Fruit fly (Drosophila melanogaster): ENCODE results near the gene RecQ4.

Gene RecQ4

dm6 chr3L:8153206-8153996, 22.4 kb downstream of the RecQ4 start (continued):
- peak; percentile 56 for TF ChIP-seq CG15269 (tag; optimal IDR thresholded peaks at IDR 0.05)
- no peak for TF ChIP-seq CG10543 (GFP tag; optimal IDR thresholded peaks at IDR 0.05)
- peak; percentile 47 for TF ChIP-seq lab (GFP tag; optimal IDR thresholded peaks at IDR 0.05)
- TF ChIP-seq grn (GFP tag; optimal IDR thresholded peaks at IDR 0.05): peak; percentile 34
- peak; percentile 69 for TF ChIP-seq phol (tag; optimal IDR thresholded peaks at IDR 0.05)
- TF ChIP-seq CG18764 (GFP tag; optimal IDR thresholded peaks at IDR 0.05): peak; percentile 35
- no peak for TF ChIP-seq Nf-YC (tag; optimal IDR thresholded peaks at IDR 0.05)
- TF ChIP-seq shn (GFP tag; optimal IDR thresholded peaks at IDR 0.05): no peak
- TF ChIP-seq CG1024 (GFP tag; IDR thresholded peaks at IDR 0.05): peak; percentile 51; the same call in 1 of the 2 replicates
- peak; percentile 41 for TF ChIP-seq CG18262 (tag; optimal IDR thresholded peaks at IDR 0.05)
- peak; percentile 43 for TF ChIP-seq CG9437 (GFP tag; optimal IDR thresholded peaks at IDR 0.05)
- peak; percentile 36 for TF ChIP-seq btn (GFP tag; optimal IDR thresholded peaks at IDR 0.05)
- peak; percentile 67 for TF ChIP-seq CG10366 (GFP tag; IDR thresholded peaks at IDR 0.05)
- TF ChIP-seq vvl (GFP tag; IDR thresholded peaks at IDR 0.05): peak; percentile 75
- peak; percentile 60 for TF ChIP-seq CoRest (tag; optimal IDR thresholded peaks at IDR 0.05)
- TF ChIP-seq PHDP (tag; optimal IDR thresholded peaks at IDR 0.05): peak; percentile 49
- TF ChIP-seq CG13775 (GFP tag; optimal IDR thresholded peaks at IDR 0.05): peak; percentile 2
- TF ChIP-seq sima (GFP tag; optimal IDR thresholded peaks at IDR 0.05): no peak
- TF ChIP-seq CG11504 (tag; optimal IDR thresholded peaks at IDR 0.05): peak; percentile 80
- no peak for TF ChIP-seq Ravus (GFP tag; IDR thresholded peaks at IDR 0.05)
- no peak for TF ChIP-seq Doc2 (GFP tag; IDR thresholded peaks at IDR 0.05)
- no peak for TF ChIP-seq CG9797 (GFP tag; optimal IDR thresholded peaks at IDR 0.05)
- peak; percentile 56 for TF ChIP-seq CG4820 (GFP tag; optimal IDR thresholded peaks at IDR 0.05)
- no peak for TF ChIP-seq Dip3 (GFP tag; optimal IDR thresholded peaks at IDR 0.05)
- TF ChIP-seq eve (GFP tag; optimal IDR thresholded peaks at IDR 0.05): peak in 1 of 2 experiments; percentile 62
- peak; percentile 61 for TF ChIP-seq CG31441 (GFP tag; IDR thresholded peaks at IDR 0.05)
- peak; percentile 57 for TF ChIP-seq NfI (GFP tag; optimal IDR thresholded peaks at IDR 0.05)
- peak; percentile 63 for TF ChIP-seq row (GFP tag; IDR thresholded peaks at IDR 0.05)
- no peak for TF ChIP-seq CG14965 (GFP tag; optimal IDR thresholded peaks at IDR 0.05; ENCODE audit: borderline replicate concordance)
- peak; percentile 66 for TF ChIP-seq gem (tag; optimal IDR thresholded peaks at IDR 0.05)
- TF ChIP-seq Dad (GFP tag; optimal IDR thresholded peaks at IDR 0.05): peak; percentile 23
- TF ChIP-seq CG2202 (tag; optimal IDR thresholded peaks at IDR 0.05): no peak
- TF ChIP-seq CG4730 (GFP tag; IDR thresholded peaks at IDR 0.05): 0 out of 2 replicates have a peak, but pooled peaks have one; percentile 18
- TF ChIP-seq croc (GFP tag; conservative IDR thresholded peaks at IDR 0.05): peak; percentile 36; the same call in 2 of the 3 replicates
- TF ChIP-seq Atf3 (GFP tag; optimal IDR thresholded peaks at IDR 0.05): peak; percentile 54
- TF ChIP-seq org-1 (GFP tag; optimal IDR thresholded peaks at IDR 0.05): peak; percentile 15
- peak; percentile 46 for TF ChIP-seq Ets65A (GFP tag)
- TF ChIP-seq Stat92E (GFP tag; optimal IDR thresholded peaks at IDR 0.05): no peak
- TF ChIP-seq gsb-n (tag; optimal IDR thresholded peaks at IDR 0.05): peak; percentile 10
- peak; percentile 56 for TF ChIP-seq grau (tag; optimal IDR thresholded peaks at IDR 0.05)
- peak; percentile 33 for TF ChIP-seq CG12942 (GFP tag; optimal IDR thresholded peaks at IDR 0.05)
- TF ChIP-seq CG7556 (GFP tag; optimal IDR thresholded peaks at IDR 0.05): no peak
- peak; percentile 42 for TF ChIP-seq CG12071 (GFP tag; optimal IDR thresholded peaks at IDR 0.05)
- TF ChIP-seq CG5245 (GFP tag; optimal IDR thresholded peaks at IDR 0.05): peak; percentile 46
- TF ChIP-seq ssp (GFP tag; IDR thresholded peaks at IDR 0.05): peak; percentile 33; the same call in 1 of the 2 replicates
- peak; percentile 42 for TF ChIP-seq BtbVII (GFP tag; optimal IDR thresholded peaks at IDR 0.05)
- TF ChIP-seq CG11456 (GFP tag; IDR thresholded peaks at IDR 0.05): no peak
- TF ChIP-seq CG12219 (GFP tag; optimal IDR thresholded peaks at IDR 0.05): peak; percentile 30
- peak; percentile 37 for TF ChIP-seq Atf-2 (GFP tag; optimal IDR thresholded peaks at IDR 0.05)
